Fruit fly (Drosophila melanogaster) whole organism, prepupa: Measurements from ENCODE around the gene Atxn7.

Source experiments
- Blimp-1 ChIP-seq: fragments of 200-800 bp; sonication (Bioruptor generic); optimal IDR thresholded peaks from 3 replicates; lab custom pipeline; 2017; ENCODE audit warnings: missing biosample characterization, missing genetic modification characterization, mild to moderate bottlenecking, moderate library complexity, missing genetic modification reagents
- CG11902 ChIP-seq: fragments of 200-800 bp; sonication (Bioruptor generic); optimal IDR thresholded peaks from 3 replicates; lab custom pipeline; 2016; ENCODE audit warnings: missing biosample characterization, missing genetic modification characterization
- CG15336 ChIP-seq: fragments of 200-800 bp; sonication (Bioruptor generic); IDR thresholded peaks from 2 replicates; pipeline ENCODE4 v1.3.6; 2022; ENCODE audit warnings: missing biosample characterization, missing genetic modification characterization
- CG1621 ChIP-seq: fragments of 200-800 bp; sonication (Bioruptor generic); optimal IDR thresholded peaks from 3 replicates; lab custom pipeline; 2018; ENCODE audit warnings: missing biosample characterization, mild to moderate bottlenecking, missing genetic modification characterization
- CG16779 ChIP-seq: fragments of 200-800 bp; sonication (Bioruptor generic); optimal IDR thresholded peaks from 3 replicates; lab custom pipeline; 2017; ENCODE audit warnings: missing biosample characterization, mild to moderate bottlenecking, missing genetic modification characterization
- CG32006 ChIP-seq: fragments of 200-800 bp; sonication (Bioruptor generic); optimal IDR thresholded peaks from 3 replicates; lab custom pipeline; 2017; ENCODE audit warnings: missing biosample characterization, mild to moderate bottlenecking, missing genetic modification characterization
- CG4318 ChIP-seq: fragments of 200-800 bp; sonication (Bioruptor generic); optimal IDR thresholded peaks from 3 replicates; lab custom pipeline; 2017; ENCODE audit warnings: missing biosample characterization, mild to moderate bottlenecking, missing genetic modification characterization
- CG6276 ChIP-seq: fragments of 200-800 bp; sonication (Bioruptor generic); optimal IDR thresholded peaks from 2 replicates; lab custom pipeline; 2017; ENCODE audit warnings: missing biosample characterization, mild to moderate bottlenecking, missing genetic modification characterization
- CG6792 ChIP-seq: fragments of 200-800 bp; sonication (Bioruptor generic); optimal IDR thresholded peaks from 3 replicates; lab custom pipeline; 2016; ENCODE audit warnings: missing biosample characterization, missing genetic modification characterization
- CG6808 ChIP-seq: fragments of 200-800 bp; sonication (Bioruptor generic); optimal IDR thresholded peaks from 3 replicates; lab custom pipeline; 2017; ENCODE audit warnings: missing biosample characterization, missing genetic modification characterization, mild to moderate bottlenecking, moderate library complexity, missing genetic modification reagents
- CG6854 ChIP-seq: fragments of 200-800 bp; sonication (Bioruptor generic); optimal IDR thresholded peaks from 2 replicates; lab custom pipeline; 2017; ENCODE audit warnings: missing biosample characterization, mild to moderate bottlenecking, missing genetic modification characterization
- CG7368 ChIP-seq: fragments of 200-800 bp; sonication (Bioruptor generic); optimal IDR thresholded peaks from 3 replicates; lab custom pipeline; 2016; ENCODE audit warnings: missing biosample characterization, missing genetic modification characterization
- CG8119 ChIP-seq: fragments of 200-800 bp; sonication (Bioruptor generic); IDR thresholded peaks from 3 replicates; pipeline ENCODE4 v1.3.6; 2022; ENCODE audit warnings: missing biosample characterization, missing genetic modification characterization
- CG8319 ChIP-seq: fragments of 200-800 bp; sonication (Bioruptor generic); optimal IDR thresholded peaks from 3 replicates; lab custom pipeline; 2016; ENCODE audit warnings: missing biosample characterization, missing genetic modification characterization
- CG8632 ChIP-seq: fragments of 200-800 bp; sonication (Bioruptor generic); optimal IDR thresholded peaks from 3 replicates; lab custom pipeline; 2016; ENCODE audit warnings: missing biosample characterization, missing genetic modification characterization
- CG9139 ChIP-seq: fragments of 200-800 bp; sonication (Bioruptor generic); optimal IDR thresholded peaks from 3 replicates; lab custom pipeline; 2017; ENCODE audit warnings: missing biosample characterization, mild to moderate bottlenecking, missing genetic modification characterization
- Eip78C ChIP-seq: fragments of 200-800 bp; sonication (Bioruptor generic); peaks from one replicate; lab custom pipeline; 2016; ENCODE audit warnings: missing biosample characterization, missing genetic modification characterization
- Eip93F ChIP-seq: fragments of 200-800 bp; sonication (Bioruptor generic); optimal IDR thresholded peaks from 2 replicates; lab custom pipeline; 2016; ENCODE audit warnings: missing biosample characterization, mild to moderate bottlenecking, missing genetic modification characterization
- Ets96B ChIP-seq: fragments of 200-800 bp; optimal IDR thresholded peaks from 2 replicates; lab custom pipeline; 2019; ENCODE audit warnings: missing biosample characterization, mild to moderate bottlenecking, missing genetic modification characterization, moderate library complexity
- Hr39 ChIP-seq: fragments of 200-800 bp; sonication (Bioruptor generic); optimal IDR thresholded peaks from 2 replicates; lab custom pipeline; 2016; ENCODE audit warnings: missing biosample characterization, missing genetic modification characterization
- Lpt ChIP-seq: fragments of 200-800 bp; sonication (Bioruptor generic); optimal IDR thresholded peaks from 3 replicates; lab custom pipeline; 2016; ENCODE audit warnings: missing biosample characterization, missing genetic modification characterization
- Met ChIP-seq: fragments of 200-800 bp; sonication (Bioruptor generic); optimal IDR thresholded peaks from 3 replicates; lab custom pipeline; 2016; ENCODE audit warnings: missing biosample characterization, missing genetic modification characterization
- OdsH ChIP-seq: fragments of 200-800 bp; sonication (Bioruptor generic); optimal IDR thresholded peaks from 3 replicates; lab custom pipeline; 2016; ENCODE audit warnings: missing biosample characterization, missing genetic modification characterization
- Smox ChIP-seq: fragments of 200-800 bp; sonication (Bioruptor generic); optimal IDR thresholded peaks from 3 replicates; lab custom pipeline; 2016; ENCODE audit warnings: missing biosample characterization, missing genetic modification characterization
- Sox14 ChIP-seq: fragments of 200-800 bp; sonication (Bioruptor generic); optimal IDR thresholded peaks from 3 replicates; lab custom pipeline; 2016; ENCODE audit warnings: missing biosample characterization, missing genetic modification characterization
- acj6 ChIP-seq: fragments of 200-800 bp; sonication (Bioruptor generic); optimal IDR thresholded peaks from 3 replicates; lab custom pipeline; 2016; ENCODE audit warnings: missing biosample characterization, missing genetic modification characterization
- dsx ChIP-seq: fragments of 200-800 bp; optimal IDR thresholded peaks from 3 replicates; lab custom pipeline; 2019; ENCODE audit warnings: missing biosample characterization, mild to moderate bottlenecking, missing genetic modification characterization, moderate library complexity; ENCODE audit not compliant: poor library complexity, severe bottlenecking
- fkh ChIP-seq: fragments of 200-800 bp; sonication (Bioruptor generic); optimal IDR thresholded peaks from 3 replicates; lab custom pipeline; 2017; ENCODE audit warnings: missing biosample characterization, mild to moderate bottlenecking, missing genetic modification characterization, moderate library complexity
- pdm3 ChIP-seq: fragments of 200-800 bp; sonication (Bioruptor generic); optimal IDR thresholded peaks from 3 replicates; lab custom pipeline; 2016; ENCODE audit warnings: missing biosample characterization, missing genetic modification characterization
- salr ChIP-seq, 2 experiments: fragments of 200-800 bp; sonication (Bioruptor generic); optimal IDR thresholded peaks; 3 replicates each; lab custom pipeline; 2016 to 2018; ENCODE audit warnings: missing biosample characterization in 2 of 2, missing genetic modification characterization in 2 of 2, mild to moderate bottlenecking in 1 of 2
- spab ChIP-seq: fragments of 200-800 bp; sonication (Bioruptor generic); optimal IDR thresholded peaks from 2 replicates; lab custom pipeline; 2017; ENCODE audit warnings: missing biosample characterization, mild to moderate bottlenecking, missing genetic modification characterization, missing genetic modification reagents
- ss ChIP-seq, 2 experiments: fragments of 200-800 bp; sonication (Bioruptor generic); optimal IDR thresholded peaks; 2 replicates in 1 of 2; 3 replicates in 1 of 2; lab custom pipeline; 2017 to 2018; ENCODE audit warnings: mild to moderate bottlenecking in 2 of 2, missing biosample characterization in 2 of 2, missing genetic modification characterization in 2 of 2, moderate library complexity in 1 of 2
- svp ChIP-seq: fragments of 200-800 bp; sonication (Bioruptor generic); peaks from one replicate; lab custom pipeline; 2016; ENCODE audit warnings: missing biosample characterization, missing genetic modification characterization
- topi ChIP-seq: fragments of 200-800 bp; sonication (Bioruptor generic); optimal IDR thresholded peaks from 3 replicates; lab custom pipeline; 2016; ENCODE audit warnings: missing biosample characterization, missing genetic modification characterization
- vri ChIP-seq: fragments of 200-800 bp; sonication (Bioruptor generic); optimal IDR thresholded peaks from 3 replicates; lab custom pipeline; 2016; ENCODE audit warnings: missing biosample characterization, mild to moderate bottlenecking, missing genetic modification characterization

The Atxn7 gene

dm6 chr2L:2375655-2376417 lies at the start of gene Atxn7 (continued):
- TF ChIP-seq CG16779 (tag; lab: Kevin White, UChicago) (peak; percentile 50), CG6276 (GFP tag; lab: Kevin White, UChicago) (no peak), vri (GFP tag; lab: Kevin White, UChicago) (no peak), CG8319 (GFP tag; lab: Kevin White, UChicago) (no peak), Sox14 (peak; percentile 79), salr (GFP tag; optimal IDR thresholded peaks at IDR 0.05; lab: Kevin White, UChicago) (peak in 1 of 2 experiments; percentile 68), CG6808 (GFP tag; lab: Kevin White, UChicago) (peak; percentile 30), CG1621 (tag; lab: Kevin White, UChicago) (peak; percentile 46), CG11902 (GFP tag; lab: Kevin White, UChicago) (peak; percentile 6)

dm6 chr2L:2348479-2348878 lies 27.2 kb upstream of the Atxn7 start:
- TF ChIP-seq CG32006 (GFP tag; lab: Kevin White, UChicago), result no peak
- TF ChIP-seq Blimp-1, result no peak
- no peak for TF ChIP-seq Hr39
- no peak for TF ChIP-seq CG7368 (GFP tag; lab: Kevin White, UChicago)
- no peak for TF ChIP-seq CG8632 (GFP tag; lab: Kevin White, UChicago)
- TF ChIP-seq, all 60 proteins: peak for 0

- peak; percentile 52 for TF ChIP-seq fkh (GFP tag; lab: Kevin White, UChicago)
- peak; percentile 11 for TF ChIP-seq acj6
- TF ChIP-seq Eip78C (GFP tag; lab: Kevin White, UChicago), result peak; percentile 60
- TF ChIP-seq topi (GFP tag; lab: Kevin White, UChicago), result peak; percentile 13
- no peak for TF ChIP-seq Sox14
- TF ChIP-seq pdm3 (GFP tag; lab: Kevin White, UChicago), result peak; percentile 14
- peak; percentile 19 for TF ChIP-seq vri (GFP tag; lab: Kevin White, UChicago)
- TF ChIP-seq CG15336 (GFP tag; lab: Robert Waterston, UW), result no peak
- peak; percentile 37 for TF ChIP-seq Eip93F
- TF ChIP-seq CG6808 (GFP tag; lab: Kevin White, UChicago), result no peak
- TF ChIP-seq CG32006 (GFP tag; lab: Kevin White, UChicago), result no peak
- no peak for TF ChIP-seq CG7368 (GFP tag; lab: Kevin White, UChicago)
- TF ChIP-seq Blimp-1, result no peak
- TF ChIP-seq, all 60 proteins: peak for 7
These were observed 18.4 kb upstream of the Atxn7 start, which contains the start of gene CG9967 for dm6 chr2L:2357228-2357656. Gene CG9967, minus strand, starts transcription at chr2L:2357356.

- TF ChIP-seq svp (GFP tag; lab: Kevin White, UChicago) (peak; percentile 71), Eip78C (GFP tag; lab: Kevin White, UChicago) (peak; percentile 63), CG4318 (GFP tag; lab: Kevin White, UChicago) (no peak), Smox (GFP tag; lab: Kevin White, UChicago) (no peak)
These were observed 13.5 kb upstream of the Atxn7 start for dm6 chr2L:2361893-2362807.

- peak; percentile 45 for TF ChIP-seq dsx (GFP tag; lab: Kevin White, UChicago)
- peak; percentile 23 for TF ChIP-seq CG7368 (GFP tag; lab: Kevin White, UChicago)
- TF ChIP-seq topi (GFP tag; lab: Kevin White, UChicago), result peak; percentile 3
- TF ChIP-seq CG8119 (GFP tag; lab: Robert Waterston, UW), result 0 out of 3 replicates have a peak, but pooled peaks have one; percentile 30
- TF ChIP-seq CG6808 (GFP tag; lab: Kevin White, UChicago), result peak; percentile 62
- peak; percentile 70 for TF ChIP-seq CG9139
- TF ChIP-seq CG6792 (GFP tag; lab: Kevin White, UChicago), result peak; percentile 13
- peak; percentile 51 for TF ChIP-seq fkh (GFP tag; lab: Kevin White, UChicago)
- TF ChIP-seq OdsH, result no peak
- TF ChIP-seq Ets96B (tag; lab: Kevin White, UChicago), result no peak
- TF ChIP-seq spab (GFP tag; lab: Kevin White, UChicago), result peak; percentile 40
- TF ChIP-seq Lpt (GFP tag; lab: Kevin White, UChicago), result peak; percentile 56
- no peak for TF ChIP-seq CG8632 (GFP tag; lab: Kevin White, UChicago)
- peak; percentile 30 for TF ChIP-seq CG1621 (tag; lab: Kevin White, UChicago)
- peak; percentile 21 for TF ChIP-seq Met
- TF ChIP-seq Blimp-1, result peak; percentile 89
- peak; percentile 10 for TF ChIP-seq Sox14
- peak; percentile 54 for TF ChIP-seq CG15336 (GFP tag; lab: Robert Waterston, UW)
- peak; percentile 59 for TF ChIP-seq CG6276 (GFP tag; lab: Kevin White, UChicago)
- TF ChIP-seq CG6854 (GFP tag; lab: Kevin White, UChicago), result peak; percentile 53
- TF ChIP-seq CG16779 (tag; lab: Kevin White, UChicago), result peak; percentile 43
- TF ChIP-seq ss (GFP tag; optimal IDR thresholded peaks at IDR 0.05; lab: Kevin White, UChicago), result peak; percentile 74 to 82
- TF ChIP-seq CG8319 (GFP tag; lab: Kevin White, UChicago), result no peak
These were observed 12.7 kb upstream of the Atxn7 start for dm6 chr2L:2362808-2363394.
